Worm (Caenorhabditis elegans): ENCODE results near the gene W06G6.20.

DNA sequence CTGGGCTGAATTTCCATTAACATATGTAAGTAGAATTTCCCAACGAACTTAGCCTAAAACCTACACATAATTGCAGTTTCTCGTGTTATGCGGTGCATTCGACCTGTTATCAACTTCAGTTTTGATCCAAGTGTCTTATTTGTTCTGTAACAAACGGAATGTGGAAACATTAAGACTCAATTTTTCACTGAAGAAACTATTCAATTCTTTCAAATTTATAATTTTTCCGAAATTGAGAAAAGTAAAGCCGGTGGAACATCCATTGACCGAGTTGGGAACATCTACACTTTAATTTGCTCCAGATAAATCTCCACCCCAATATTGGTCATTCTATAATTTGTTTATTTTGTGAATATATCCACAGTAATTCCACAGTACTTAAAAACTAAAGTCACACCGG, 26.2 kb upstream of the W06G6.20 start:
- TF ChIP-seq klf-2 (GFP tag; conservative IDR thresholded peaks at IDR 0.05): no peak
- TF ChIP-seq med-1 (GFP tag; optimal IDR thresholded peaks at IDR 0.05; ENCODE audit: insufficient read depth): no peak
- no peak for TF ChIP-seq T22C8.4 (GFP tag; IDR thresholded peaks at IDR 0.05)
- no peak for TF ChIP-seq flt-1 (GFP tag; IDR thresholded peaks at IDR 0.05)
- no peak for TF ChIP-seq ref-1 (GFP tag; conservative IDR thresholded peaks at IDR 0.05)

Data from whole organism, midembryonic.